Fruit fly (Drosophila melanogaster): ENCODE measurements around the gene CG46435.

CG46435 gene

dm6 chr3L:19590422-19590821 is 45.5 kb downstream of the CG46435 start, which contains the start of gene CG14100 (continued):
- TF ChIP-seq pfk (GFP tag; optimal IDR thresholded peaks at IDR 0.05) (peak; percentile 91), CG11093 (GFP tag; IDR thresholded peaks at IDR 0.05) (peak; percentile 100), CG6813 (GFP tag; optimal IDR thresholded peaks at IDR 0.05) (peak; percentile 100), Lpt (GFP tag; optimal IDR thresholded peaks at IDR 0.05) (no peak), CG12219 (GFP tag; optimal IDR thresholded peaks at IDR 0.05) (peak; percentile 100), CG2678 (tag; optimal IDR thresholded peaks at IDR 0.05) (peak; percentile 100), trh (GFP tag; optimal IDR thresholded peaks at IDR 0.05) (peak; percentile 100), ab (GFP tag; optimal IDR thresholded peaks at IDR 0.05) (peak; percentile 100), CG11398 (GFP tag; optimal IDR thresholded peaks at IDR 0.05) (peak; percentile 100), CG17359 (tag; optimal IDR thresholded peaks at IDR 0.05) (peak; percentile 100), gt (GFP tag; IDR thresholded peaks at IDR 0.05) (peak; percentile 100), CG16863 (GFP tag; optimal IDR thresholded peaks at IDR 0.05) (peak; percentile 100), fru (optimal IDR thresholded peaks at IDR 0.05) (no peak), CG31388 (GFP tag; optimal IDR thresholded peaks at IDR 0.05) (peak; percentile 100), NC2α (GFP tag; optimal IDR thresholded peaks at IDR 0.05) (peak; percentile 100), nerfin-1 (tag; optimal IDR thresholded peaks at IDR 0.05) (peak; percentile 100), abd-A (tag; optimal IDR thresholded peaks at IDR 0.05) (peak; percentile 99), tna (GFP tag; IDR thresholded peaks at IDR 0.05; ENCODE audit: partially characterized antibody) (no peak), Dad (GFP tag; optimal IDR thresholded peaks at IDR 0.05) (peak; percentile 100), Ada2b (GFP tag; IDR thresholded peaks at IDR 0.05) (peak; percentile 100), cg (GFP tag; optimal IDR thresholded peaks at IDR 0.05) (no peak), jigr1 (GFP tag; IDR thresholded peaks at IDR 0.05) (peak; percentile 100), BtbVII (GFP tag; optimal IDR thresholded peaks at IDR 0.05) (peak; percentile 100), Camta (GFP tag; optimal IDR thresholded peaks at IDR 0.05) (peak; percentile 100), Scr (GFP tag; IDR thresholded peaks at IDR 0.05; ENCODE audit: partially characterized antibody) (0 out of 2 replicates have a peak, but pooled peaks have one; percentile 25), CG31365 (tag; optimal IDR thresholded peaks at IDR 0.05) (peak; percentile 97), H2.0 (GFP tag; IDR thresholded peaks at IDR 0.05) (peak; percentile 100), Atf-2 (GFP tag; optimal IDR thresholded peaks at IDR 0.05) (peak; percentile 100), croc (GFP tag; conservative IDR thresholded peaks at IDR 0.05) (peak; percentile 100), lmd (GFP tag; IDR thresholded peaks at IDR 0.05) (peak; percentile 100), CG11696 (GFP tag; IDR thresholded peaks at IDR 0.05) (peak; percentile 99), CG34422 (GFP tag; IDR thresholded peaks at IDR 0.05) (peak; percentile 100), CG13287 (GFP tag; IDR thresholded peaks at IDR 0.05; ENCODE audit: partially characterized antibody) (peak; percentile 59; the same call in 1 of the 2 replicates), CG3995 (GFP tag; optimal IDR thresholded peaks at IDR 0.05) (peak; percentile 94), CG9876 (GFP tag; optimal IDR thresholded peaks at IDR 0.05) (peak; percentile 100), CG11085 (GFP tag; IDR thresholded peaks at IDR 0.05) (peak; percentile 100), scrt (GFP tag; optimal IDR thresholded peaks at IDR 0.05) (peak; percentile 99), CG1024 (GFP tag; IDR thresholded peaks at IDR 0.05) (peak; percentile 100), Sox102F (GFP tag; optimal IDR thresholded peaks at IDR 0.05) (peak; percentile 100), CG34376 (GFP tag; optimal IDR thresholded peaks at IDR 0.05) (peak; percentile 100), Hand (GFP tag; optimal IDR thresholded peaks at IDR 0.05) (peak; percentile 100), CG10431 (GFP tag; optimal IDR thresholded peaks at IDR 0.05) (peak; percentile 99), lov (optimal IDR thresholded peaks at IDR 0.05) (no peak), lov (GFP tag; IDR thresholded peaks at IDR 0.05) (peak; percentile 100), jumu (GFP tag; optimal IDR thresholded peaks at IDR 0.05) (peak; percentile 100), lbe (GFP tag; optimal IDR thresholded peaks at IDR 0.05) (peak; percentile 99), fd96Cb (tag; optimal IDR thresholded peaks at IDR 0.05) (peak; percentile 100), CG3281 (GFP tag; optimal IDR thresholded peaks at IDR 0.05) (peak; percentile 100), CG4854 (GFP tag; optimal IDR thresholded peaks at IDR 0.05) (peak; percentile 100), Atf6 (GFP tag; IDR thresholded peaks at IDR 0.05) (peak; percentile 100), yki (optimal IDR thresholded peaks at IDR 0.05) (no peak), pho (GFP tag; optimal IDR thresholded peaks at IDR 0.05) (peak; percentile 100)

Data from whole organism, embryonic.